Worm (Caenorhabditis elegans) whole organism, midembryonic: ENCODE measurements around the gene fmo-1.
"Not testable (repeated sequence)": the region's sequence is repeated elsewhere in the genome, so short reads cannot be mapped to it uniquely, and the experiment has no call there.

Experiments used
- T22C8.4 ChIP-seq: fragments of 200-800 bp; sonication (Bioruptor generic); IDR thresholded peaks from 2 replicates; pipeline ENCODE4 v1.3.6; 2022; ENCODE audit warnings: missing genetic modification characterization, missing compliant biosample characterization
- cog-1 ChIP-seq: sonication (generic microtip); optimal IDR thresholded peaks from 2 replicates; lab custom pipeline; 2016; ENCODE audit warnings: missing genetic modification characterization, missing compliant biosample characterization
- flt-1 ChIP-seq: fragments of 200-800 bp; sonication (Bioruptor generic); IDR thresholded peaks from 2 replicates; pipeline ENCODE4 v1.3.6; 2022; ENCODE audit warnings: missing genetic modification characterization, missing compliant biosample characterization
- klf-2 ChIP-seq: fragments of 200-800 bp; sonication (Bioruptor generic); conservative IDR thresholded peaks from 2 replicates; pipeline ENCODE4 v1.3.6; 2022; ENCODE audit warnings: missing genetic modification reagents, missing genetic modification characterization, missing compliant biosample characterization
- med-1 ChIP-seq: sonication (generic microtip); optimal IDR thresholded peaks from 2 replicates; lab custom pipeline; 2017; ENCODE audit warnings: missing genetic modification characterization, mild to moderate bottlenecking, missing compliant biosample characterization, antibody characterized with exemption, missing genetic modification reagents; ENCODE audit not compliant: insufficient read depth
- ref-1 ChIP-seq: fragments of 200-800 bp; sonication (Bioruptor generic); conservative IDR thresholded peaks from 2 replicates; pipeline ENCODE4 v1.3.6; 2022; ENCODE audit warnings: missing genetic modification reagents, missing genetic modification characterization, missing compliant biosample characterization
- tab-1 ChIP-seq: fragments of 200-800 bp; sonication (Bioruptor generic); IDR thresholded peaks from 2 replicates; pipeline ENCODE4 v1.3.6; 2022; ENCODE audit warnings: missing genetic modification characterization, missing compliant biosample characterization
- ztf-23 ChIP-seq: fragments of 200-800 bp; sonication (Bioruptor generic); IDR thresholded peaks from 2 replicates; pipeline ENCODE4 v1.3.6; 2022; ENCODE audit warnings: missing genetic modification reagents, missing genetic modification characterization, missing compliant biosample characterization
- ztf-29 ChIP-seq: fragments of 200-800 bp; sonication (Bioruptor generic); IDR thresholded peaks from 2 replicates; pipeline ENCODE4 v1.3.6; 2022; ENCODE audit warnings: missing genetic modification reagents, missing genetic modification characterization, missing compliant biosample characterization

Gene fmo-1

DNA sequence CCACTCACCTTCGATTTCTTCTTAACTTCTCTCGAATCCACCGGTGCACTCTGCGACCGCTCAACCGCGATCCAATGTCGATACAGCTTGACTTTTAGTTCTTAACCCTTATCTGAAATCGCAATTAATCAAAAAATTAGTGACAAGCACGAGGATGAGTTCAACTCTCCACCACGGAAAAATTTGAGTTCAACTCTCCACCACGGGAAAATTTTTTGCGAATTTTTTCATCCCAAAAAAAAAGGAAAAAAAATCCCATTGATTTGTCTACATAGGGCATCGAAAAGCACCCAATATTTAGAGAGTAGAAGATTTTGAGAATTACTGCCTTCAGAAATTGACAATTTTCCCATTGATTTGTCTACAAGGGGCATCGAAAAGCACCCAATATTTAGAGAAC is 7.6 kb upstream of the fmo-1 start, which contains the start of gene glb-19:
TSS of gene glb-19 (minus strand) at position 101 of the 400 bp plus-strand sequence.
- TF ChIP-seq ztf-23 (GFP tag; lab: Robert Waterston, UW); T22C8.4 (GFP tag; lab: Robert Waterston, UW); klf-2: not testable (repeated sequence)

DNA sequence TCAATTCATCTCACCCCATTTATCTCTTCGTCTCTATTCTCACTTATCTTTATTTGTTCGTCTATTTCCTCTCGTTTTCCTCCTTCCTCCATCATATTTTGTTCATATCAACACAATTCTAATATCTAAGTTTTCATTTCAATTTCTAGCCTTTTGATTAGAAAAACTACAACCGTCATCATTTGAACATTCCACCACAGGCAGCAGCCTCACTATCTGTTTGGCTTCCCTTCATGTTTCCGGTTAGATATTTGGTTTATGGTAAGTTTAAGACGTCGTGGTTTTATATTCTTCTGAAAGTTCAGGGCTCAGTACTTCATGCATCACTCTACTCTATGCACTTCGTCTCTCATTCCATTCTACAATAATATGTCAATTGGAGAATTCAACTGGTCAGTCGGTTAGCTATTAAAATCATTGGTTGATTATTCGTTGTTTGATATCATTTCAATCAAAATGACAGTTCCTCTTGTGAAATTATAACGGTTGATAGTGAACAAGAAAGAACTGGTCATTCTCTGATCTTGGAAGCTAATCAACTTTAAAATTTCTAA is 4.8 kb upstream of the fmo-1 start, which contains the start of gene K08C7.1:
TSS of gene K08C7.1 (plus strand) at position 43 of the 554 bp plus-strand sequence.
- no peak for TF ChIP-seq T22C8.4 (GFP tag; lab: Robert Waterston, UW)
- TF ChIP-seq med-1 (GFP tag; lab: Kevin White, UChicago): no peak
- no peak for TF ChIP-seq ztf-23 (GFP tag; lab: Robert Waterston, UW)
- TF ChIP-seq klf-2: no peak
- no peak for TF ChIP-seq cog-1 (tag; lab: Kevin White, UChicago)

DNA sequence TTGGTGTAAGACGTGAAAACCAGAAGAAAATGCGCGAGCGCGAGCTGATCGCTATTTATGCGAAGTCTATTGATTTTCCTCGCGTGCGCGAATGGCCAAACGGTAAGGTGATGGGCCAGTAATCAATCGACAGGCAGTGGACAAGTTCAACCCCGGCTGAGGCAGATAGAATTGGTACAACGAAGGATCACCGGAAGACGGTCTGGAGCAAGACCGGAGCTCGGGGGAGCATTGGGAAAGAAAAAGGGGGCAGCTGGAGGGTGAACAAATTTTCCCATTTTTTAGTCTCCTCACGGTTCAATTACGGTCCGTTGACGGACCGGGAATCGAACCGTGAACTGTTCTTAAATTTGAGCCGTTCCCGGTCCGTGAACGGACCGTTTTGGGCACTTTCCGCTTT is 3.3 kb upstream of the fmo-1 start:
- peak; percentile 77 for TF ChIP-seq tab-1
- TF ChIP-seq ztf-29: 0 out of 2 replicates have a peak, but pooled peaks have one; percentile 16
- TF ChIP-seq ztf-23 (GFP tag; lab: Robert Waterston, UW): peak; percentile 60; the same call in 1 of the 2 replicates

DNA sequence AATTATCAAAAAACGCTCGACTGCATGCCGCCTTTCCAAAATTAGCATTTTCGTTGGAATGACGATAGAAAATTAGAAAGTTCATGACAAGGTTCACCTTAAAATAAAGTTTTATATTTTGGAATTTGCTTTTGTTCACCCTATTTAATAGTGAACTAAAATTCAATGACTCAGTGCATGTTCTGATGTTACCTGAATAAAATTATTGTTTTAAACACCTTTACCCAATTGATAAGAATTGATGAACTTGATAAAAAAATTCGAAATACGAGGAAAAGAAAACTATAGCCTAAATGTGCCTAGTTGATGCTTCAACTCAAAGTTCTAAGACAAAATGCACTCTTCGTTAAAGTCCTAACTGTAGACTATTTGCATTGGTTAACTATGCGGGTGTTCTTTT is 585 bp upstream of the fmo-1 start:
- TF ChIP-seq tab-1 (no peak), med-1 (GFP tag; lab: Kevin White, UChicago) (no peak), T22C8.4 (GFP tag; lab: Robert Waterston, UW) (no peak), cog-1 (tag; lab: Kevin White, UChicago) (no peak), ztf-29 (no peak), ref-1 (GFP tag; lab: Robert Waterston, UW) (no peak), ztf-23 (GFP tag; lab: Robert Waterston, UW) (no peak), klf-2 (no peak), flt-1 (GFP tag; lab: Robert Waterston, UW) (no peak)

DNA sequence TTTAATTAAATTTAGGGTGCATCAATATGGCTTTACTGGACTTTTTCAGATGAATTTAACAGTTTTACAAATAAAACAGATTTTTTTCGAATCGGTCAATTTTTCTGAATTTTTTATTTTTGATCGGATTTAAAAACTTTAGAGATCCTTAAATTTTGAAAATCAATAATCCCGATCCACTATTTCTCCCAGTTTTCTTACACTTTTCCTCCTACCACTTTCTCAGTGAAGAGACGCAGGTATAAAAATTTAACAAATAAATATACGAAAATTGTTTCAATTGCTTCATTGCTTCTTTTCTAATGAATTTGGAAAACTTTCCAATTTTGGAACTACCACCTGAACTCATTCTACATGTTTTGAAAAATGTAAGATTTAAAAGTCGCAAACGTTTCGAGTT is 2.5 kb downstream of the fmo-1 start, which contains the start of gene K08C7.7:
TSS of gene K08C7.7 (plus strand) at position 301 of the 400 bp plus-strand sequence.
- TF ChIP-seq ref-1 (GFP tag; lab: Robert Waterston, UW) (no peak), ztf-29 (no peak), med-1 (GFP tag; lab: Kevin White, UChicago) (no peak), klf-2 (no peak), cog-1 (tag; lab: Kevin White, UChicago) (no peak), ztf-23 (GFP tag; lab: Robert Waterston, UW) (no peak), tab-1 (no peak), T22C8.4 (GFP tag; lab: Robert Waterston, UW) (no peak), flt-1 (GFP tag; lab: Robert Waterston, UW) (no peak)

DNA sequence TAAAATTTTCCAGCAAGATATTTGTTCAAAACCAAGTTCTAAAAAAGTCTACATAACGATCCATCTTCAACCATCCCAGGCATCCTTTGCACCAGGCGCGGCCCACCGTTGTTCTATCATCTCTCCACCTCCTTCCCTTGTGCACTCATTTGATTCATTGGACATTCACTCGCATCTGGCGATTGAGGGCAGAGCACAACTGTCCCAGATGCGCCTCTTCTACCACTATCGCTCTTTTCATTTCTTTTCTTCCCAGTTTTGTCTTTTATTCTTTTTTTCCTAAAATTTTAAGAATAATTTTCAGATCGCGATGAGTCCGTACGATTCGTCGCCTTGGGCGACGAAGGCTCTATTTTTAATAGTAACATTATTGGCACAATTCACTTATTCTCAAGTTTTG is 4.9 kb downstream of the fmo-1 start, which contains the start of gene epi-1:
TSS of gene epi-1 (plus strand) at position 301 of the 400 bp plus-strand sequence.
- TF ChIP-seq klf-2 (no peak), ref-1 (GFP tag; lab: Robert Waterston, UW) (no peak), flt-1 (GFP tag; lab: Robert Waterston, UW) (no peak), cog-1 (tag; lab: Kevin White, UChicago) (no peak), med-1 (GFP tag; lab: Kevin White, UChicago) (no peak), tab-1 (no peak), ztf-29 (no peak), ztf-23 (GFP tag; lab: Robert Waterston, UW) (no peak), T22C8.4 (GFP tag; lab: Robert Waterston, UW) (no peak)

DNA sequence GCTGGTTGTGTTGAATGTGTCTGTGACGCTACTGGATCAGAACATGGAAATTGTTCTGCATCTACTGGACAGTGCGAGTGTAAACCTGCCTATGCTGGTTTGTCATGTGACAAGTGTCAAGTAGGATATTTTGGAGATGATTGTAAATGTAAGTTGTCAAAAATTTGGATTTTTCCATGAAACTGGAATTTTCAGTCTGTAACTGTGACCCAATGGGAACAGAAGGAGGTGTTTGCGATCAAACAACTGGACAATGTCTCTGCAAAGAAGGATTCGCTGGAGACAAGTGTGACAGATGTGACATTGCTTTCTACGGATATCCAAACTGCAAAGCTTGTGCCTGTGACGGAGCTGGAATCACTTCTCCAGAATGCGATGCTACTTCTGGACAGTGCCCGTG is 6.9 kb downstream of the fmo-1 start:
- TF ChIP-seq klf-2: no peak
- TF ChIP-seq flt-1 (GFP tag; lab: Robert Waterston, UW): no peak
- TF ChIP-seq ztf-23 (GFP tag; lab: Robert Waterston, UW): no peak
- no peak for TF ChIP-seq ref-1 (GFP tag; lab: Robert Waterston, UW)
- no peak for TF ChIP-seq med-1 (GFP tag; lab: Kevin White, UChicago)
- no peak for TF ChIP-seq tab-1
- no peak for TF ChIP-seq cog-1 (tag; lab: Kevin White, UChicago)
- TF ChIP-seq ztf-29: no peak
- no peak for TF ChIP-seq T22C8.4 (GFP tag; lab: Robert Waterston, UW)

DNA sequence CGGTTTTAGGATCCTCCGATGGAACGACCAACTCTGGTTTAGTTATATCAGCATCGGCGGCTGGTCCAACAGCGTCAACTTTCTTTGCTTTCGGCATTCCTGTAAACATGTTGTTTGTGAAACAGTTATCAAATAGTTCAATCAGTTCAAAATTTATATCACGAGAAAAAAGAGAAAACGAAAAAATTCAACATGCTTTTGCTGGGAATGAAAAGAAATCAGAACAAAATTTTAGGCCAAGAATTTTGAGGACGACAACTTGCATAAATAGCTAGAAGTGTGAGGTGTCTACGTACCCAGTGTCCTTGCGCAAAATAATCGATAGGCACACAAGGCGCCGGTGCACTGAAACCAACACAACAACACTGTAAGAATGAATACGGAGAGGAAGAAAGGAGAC is 18.7 kb downstream of the fmo-1 start, which contains the start of gene K08C7.4:
TSS of gene K08C7.4 (minus strand) at position 101 of the 400 bp plus-strand sequence.
- no peak for TF ChIP-seq ztf-29
- TF ChIP-seq ztf-23 (GFP tag; lab: Robert Waterston, UW): no peak
- no peak for TF ChIP-seq ref-1 (GFP tag; lab: Robert Waterston, UW)
- TF ChIP-seq tab-1: no peak
- TF ChIP-seq med-1 (GFP tag; lab: Kevin White, UChicago): no peak
- TF ChIP-seq klf-2: no peak
- no peak for TF ChIP-seq flt-1 (GFP tag; lab: Robert Waterston, UW)
- no peak for TF ChIP-seq cog-1 (tag; lab: Kevin White, UChicago)
- TF ChIP-seq T22C8.4 (GFP tag; lab: Robert Waterston, UW): no peak

DNA sequence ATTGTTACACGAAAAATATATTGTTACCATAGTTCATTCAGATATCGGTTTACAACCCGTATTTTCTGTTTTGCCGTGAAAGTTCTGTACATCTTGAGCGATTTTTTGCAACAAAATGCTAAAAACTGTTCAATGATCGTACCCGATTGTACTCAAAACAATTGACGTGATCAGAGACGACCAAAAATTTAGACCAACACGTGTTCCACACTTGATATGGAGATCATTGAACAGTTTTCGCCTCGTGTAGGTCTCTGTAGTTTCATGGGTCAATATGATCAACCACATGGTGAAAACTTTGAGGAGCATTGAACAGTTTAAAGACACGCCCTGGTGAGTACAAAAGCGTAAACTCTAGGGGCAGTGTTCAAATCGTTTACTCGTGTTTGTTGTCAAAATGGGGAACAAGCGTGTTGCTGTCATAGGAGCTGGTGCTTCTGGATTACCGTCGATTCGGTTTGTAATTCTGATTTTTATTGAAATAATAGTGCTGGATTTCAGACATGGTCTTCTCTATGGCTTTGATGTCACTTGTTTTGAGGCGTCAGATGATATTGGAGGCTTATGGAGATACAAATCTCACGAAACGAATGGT is 20.6 kb downstream of the fmo-1 start, which contains the start of gene fmo-2:
TSS of gene fmo-2 (plus strand) at position 370 of the 595 bp plus-strand sequence.
- TF ChIP-seq T22C8.4 (GFP tag; lab: Robert Waterston, UW) (no peak), med-1 (GFP tag; lab: Kevin White, UChicago) (no peak), ztf-29 (no peak), ztf-23 (GFP tag; lab: Robert Waterston, UW) (no peak), tab-1 (no peak), flt-1 (GFP tag; lab: Robert Waterston, UW) (no peak), cog-1 (tag; lab: Kevin White, UChicago) (no peak)
